Worm (Caenorhabditis elegans) whole organism, L4 larva: ENCODE data around the gene Y94H6A.3.
"Not testable (repeated sequence)": the region's sequence is repeated elsewhere in the genome, so short reads cannot be mapped to it uniquely, and the experiment has no call there.

Source experiments
- F10B5.3 ChIP-seq: sonication (generic microtip); optimal IDR thresholded peaks from 2 replicates; lab custom pipeline; 2016; ENCODE audit warnings: mild to moderate bottlenecking, missing genetic modification characterization, missing compliant biosample characterization
- F26F4.8 ChIP-seq: fragments of 200-800 bp; sonication (Bioruptor generic); conservative IDR thresholded peaks from 2 replicates; pipeline ENCODE4 v1.3.6; 2022; ENCODE audit warnings: missing genetic modification characterization, missing compliant biosample characterization
- T20F7.1 ChIP-seq: fragments of 200-800 bp; sonication (Bioruptor generic); optimal IDR thresholded peaks from 2 replicates; lab custom pipeline; 2018; ENCODE audit warnings: mild to moderate bottlenecking, missing genetic modification characterization, missing compliant biosample characterization
- Y105C5A.15 ChIP-seq: fragments of 200-800 bp; sonication (Bioruptor generic); IDR thresholded peaks from 2 replicates; pipeline ENCODE4 v1.3.6; 2022; ENCODE audit warnings: missing genetic modification characterization, missing compliant biosample characterization
- Y48G9A.11 ChIP-seq: fragments of 200-800 bp; sonication (Bioruptor generic); IDR thresholded peaks from 2 replicates; pipeline ENCODE4 v1.3.6; 2022; ENCODE audit warnings: missing genetic modification reagents, missing genetic modification characterization, missing compliant biosample characterization
- Y5F2A.4 ChIP-seq: fragments of 200-800 bp; sonication (Bioruptor generic); optimal IDR thresholded peaks from 2 replicates; lab custom pipeline; 2018; ENCODE audit warnings: mild to moderate bottlenecking, missing genetic modification characterization, missing compliant biosample characterization
- ZK337.2 ChIP-seq: fragments of 200-800 bp; sonication (Bioruptor generic); IDR thresholded peaks from 2 replicates; pipeline ENCODE4 v1.3.6; 2022; ENCODE audit warnings: missing genetic modification reagents, missing genetic modification characterization, missing compliant biosample characterization
- ama-1 ChIP-seq: fragments of 150-350 bp; optimal IDR thresholded peaks from 2 replicates; lab custom pipeline; 2014; ENCODE audit warnings: inconsistent platforms, mixed read lengths
- ceh-28 ChIP-seq: fragments of 150-350 bp; optimal IDR thresholded peaks from 2 replicates; lab custom pipeline; 2014; ENCODE audit warnings: missing biosample characterization, missing genetic modification reagents, missing genetic modification characterization
- dpl-1 ChIP-seq: fragments of 150-350 bp; optimal IDR thresholded peaks from 2 replicates; lab custom pipeline; 2014; ENCODE audit warnings: missing biosample characterization, missing genetic modification reagents, missing genetic modification characterization
- duxl-1 ChIP-seq: sonication (generic microtip); optimal IDR thresholded peaks from 2 replicates; lab custom pipeline; 2016; ENCODE audit warnings: mild to moderate bottlenecking, missing genetic modification characterization, moderate library complexity, missing compliant biosample characterization; ENCODE audit not compliant: poor library complexity
- dve-1 ChIP-seq: sonication (generic microtip); optimal IDR thresholded peaks from 2 replicates; lab custom pipeline; 2017; ENCODE audit warnings: antibody characterized with exemption, mild to moderate bottlenecking, missing genetic modification characterization, missing compliant biosample characterization; ENCODE audit not compliant: insufficient read depth
- egl-43 ChIP-seq: fragments of 200-800 bp; sonication (Bioruptor generic); IDR thresholded peaks from 2 replicates; pipeline ENCODE4 v1.3.6; 2022; ENCODE audit warnings: missing genetic modification reagents, missing genetic modification characterization, missing compliant biosample characterization
- hlh-11 ChIP-seq: fragments of 200-800 bp; sonication (Bioruptor generic); optimal IDR thresholded peaks from 2 replicates; lab custom pipeline; 2018; ENCODE audit warnings: mild to moderate bottlenecking, missing genetic modification characterization, missing compliant biosample characterization
- hlh-30 ChIP-seq: sonication (generic microtip); optimal IDR thresholded peaks from 2 replicates; lab custom pipeline; 2017; ENCODE audit warnings: antibody characterized with exemption, mild to moderate bottlenecking, missing genetic modification characterization, missing compliant biosample characterization; ENCODE audit not compliant: insufficient read depth
- lim-7 ChIP-seq: fragments of 200-800 bp; sonication (Bioruptor generic); IDR thresholded peaks from 2 replicates; pipeline ENCODE4 v1.3.6; 2022; ENCODE audit warnings: missing genetic modification characterization, missing compliant biosample characterization
- lin-15B ChIP-seq: fragments of 150-350 bp; sonication (generic microtip); optimal IDR thresholded peaks from 3 replicates; lab custom pipeline; 2014; ENCODE audit warnings: missing biosample characterization, missing genetic modification characterization
- lin-38 ChIP-seq: fragments of 200-800 bp; sonication (Bioruptor generic); IDR thresholded peaks from 2 replicates; pipeline ENCODE4 v1.3.6; 2022; ENCODE audit warnings: missing genetic modification reagents, missing genetic modification characterization, missing compliant biosample characterization
- lin-39 ChIP-seq: fragments of 150-350 bp; optimal IDR thresholded peaks from 2 replicates; lab custom pipeline; 2014; ENCODE audit warnings: missing biosample characterization, missing genetic modification reagents, missing genetic modification characterization
- lsy-2 ChIP-seq, 2 experiments: fragments of 150-350 bp in 1 of 2; sonication (generic microtip) in 1 of 2; optimal IDR thresholded peaks; 2 replicates each; lab custom pipeline; 2014 to 2017; ENCODE audit warnings: missing biosample characterization in 2 of 2, missing genetic modification characterization in 2 of 2
- madf-9 ChIP-seq: fragments of 200-800 bp; sonication (Bioruptor generic); conservative IDR thresholded peaks from 2 replicates; pipeline ENCODE4 v1.3.6; 2022; ENCODE audit warnings: missing genetic modification reagents, missing genetic modification characterization, missing compliant biosample characterization
- mdl-1 ChIP-seq, 2 experiments: fragments of 150-350 bp in 1 of 2; sonication (generic microtip) in 1 of 2; optimal IDR thresholded peaks; 2 replicates each; lab custom pipeline; 2014 to 2017; ENCODE audit warnings: missing biosample characterization in 2 of 2, missing genetic modification characterization in 2 of 2
- mdt-29 ChIP-seq: fragments of 200-800 bp; sonication (Bioruptor generic); IDR thresholded peaks from 2 replicates; pipeline ENCODE4 v1.3.6; 2022; ENCODE audit warnings: missing genetic modification reagents, missing genetic modification characterization, missing compliant biosample characterization
- mxl-3 ChIP-seq: fragments of 200-800 bp; sonication (Bioruptor generic); optimal IDR thresholded peaks from 2 replicates; lab custom pipeline; 2018; ENCODE audit warnings: mild to moderate bottlenecking, missing genetic modification characterization, missing compliant biosample characterization
- nhr-10 ChIP-seq: fragments of 150-350 bp; optimal IDR thresholded peaks from 2 replicates; lab custom pipeline; 2014; ENCODE audit warnings: missing biosample characterization, missing genetic modification characterization
- nhr-111 ChIP-seq: fragments of 200-800 bp; sonication (Bioruptor generic); optimal IDR thresholded peaks from 2 replicates; lab custom pipeline; 2018; ENCODE audit warnings: mild to moderate bottlenecking, missing genetic modification characterization, missing compliant biosample characterization
- nhr-41 ChIP-seq: fragments of 200-800 bp; sonication (Bioruptor generic); IDR thresholded peaks from 2 replicates; pipeline ENCODE4 v1.3.6; 2022; ENCODE audit warnings: missing genetic modification reagents, missing genetic modification characterization, missing compliant biosample characterization
- nhr-77 ChIP-seq: fragments of 150-350 bp; optimal IDR thresholded peaks from 2 replicates; lab custom pipeline; 2014; ENCODE audit warnings: missing biosample characterization, missing genetic modification characterization
- php-3 ChIP-seq: fragments of 200-800 bp; sonication (Bioruptor generic); IDR thresholded peaks from 2 replicates; pipeline ENCODE4 v1.3.6; 2022; ENCODE audit warnings: missing genetic modification reagents, missing genetic modification characterization, missing compliant biosample characterization
- saeg-2 ChIP-seq: fragments of 200-800 bp; sonication (Bioruptor generic); IDR thresholded peaks from 2 replicates; pipeline ENCODE4 v1.3.6; 2022; ENCODE audit warnings: missing genetic modification reagents, missing genetic modification characterization, missing compliant biosample characterization
- snpc-1.2 ChIP-seq: fragments of 200-800 bp; sonication (Bioruptor generic); IDR thresholded peaks from 2 replicates; pipeline ENCODE4 v1.3.6; 2022; ENCODE audit warnings: missing genetic modification reagents, missing genetic modification characterization, missing compliant biosample characterization
- snpc-4 ChIP-seq: fragments of 150-350 bp; optimal IDR thresholded peaks from 2 replicates; lab custom pipeline; 2014; ENCODE audit warnings: missing biosample characterization, missing genetic modification characterization
- tra-1 ChIP-seq: fragments of 200-800 bp; sonication (Bioruptor generic); IDR thresholded peaks from 2 replicates; pipeline ENCODE4 v1.3.6; 2022; ENCODE audit warnings: missing genetic modification reagents, missing genetic modification characterization, missing compliant biosample characterization
- unc-130 ChIP-seq: sonication (generic microtip); optimal IDR thresholded peaks from 2 replicates; lab custom pipeline; 2016; ENCODE audit warnings: missing genetic modification reagents, missing genetic modification characterization, missing compliant biosample characterization
- vab-7 ChIP-seq: fragments of 200-800 bp; sonication (Bioruptor generic); IDR thresholded peaks from 2 replicates; pipeline ENCODE4 v1.3.6; 2022; ENCODE audit warnings: missing genetic modification reagents, missing genetic modification characterization, missing compliant biosample characterization
- zag-1 ChIP-seq: fragments of 150-350 bp; optimal IDR thresholded peaks from 2 replicates; lab custom pipeline; 2014; ENCODE audit warnings: missing biosample characterization, missing genetic modification characterization

Gene Y94H6A.3

DNA sequence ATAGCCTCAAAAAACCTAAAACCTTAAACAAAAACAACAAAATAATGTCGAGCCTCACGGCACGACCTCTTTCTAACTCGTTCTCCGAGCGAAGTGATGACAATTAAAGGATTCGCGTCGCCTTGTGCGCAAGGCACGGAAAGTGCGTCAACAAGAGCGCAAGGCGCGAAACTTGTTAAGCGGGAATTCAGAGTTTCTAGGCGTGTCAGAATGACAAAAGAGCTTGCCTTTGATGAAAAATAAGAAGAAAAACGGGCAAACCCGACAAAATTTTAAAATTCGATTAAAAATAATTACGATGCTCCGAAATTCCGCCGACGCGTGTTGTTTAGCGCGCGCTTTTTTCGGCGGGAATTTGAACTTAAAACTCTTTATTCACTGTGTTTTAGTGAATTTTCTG lies 5.0 kb upstream of the Y94H6A.3 start:
- TF ChIP-seq lin-38 (GFP tag; lab: Robert Waterston, UW): peak; percentile 44
- peak; percentile 93 for TF ChIP-seq Y48G9A.11 (GFP tag; lab: Robert Waterston, UW)

DNA sequence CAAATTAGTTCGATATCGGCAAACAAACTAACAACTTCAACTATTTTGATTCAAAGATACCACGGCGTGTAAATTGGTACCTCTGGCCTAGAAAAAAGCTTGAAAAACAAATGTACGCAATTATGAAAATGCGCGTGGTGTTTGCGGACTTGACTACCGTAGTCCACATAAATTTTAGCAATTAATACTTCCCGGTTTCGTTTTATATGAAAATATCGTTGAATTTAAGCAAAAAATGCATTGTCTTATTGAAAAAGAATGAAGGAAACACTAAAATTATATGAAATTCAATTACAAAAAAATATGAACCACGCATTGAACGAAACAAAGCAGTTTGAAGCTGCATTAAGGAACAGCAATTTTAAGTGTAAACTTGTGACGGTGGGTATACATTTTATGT lies 1.4 kb upstream of the Y94H6A.3 start, which contains the start of gene gpx-4:
Gene gpx-4 (minus strand): TSS at position 101 of the 400 bp plus-strand sequence.
- not testable (repeated sequence) for TF ChIP-seq vab-7 (GFP tag; lab: Robert Waterston, UW); ceh-28; lim-7

DNA sequence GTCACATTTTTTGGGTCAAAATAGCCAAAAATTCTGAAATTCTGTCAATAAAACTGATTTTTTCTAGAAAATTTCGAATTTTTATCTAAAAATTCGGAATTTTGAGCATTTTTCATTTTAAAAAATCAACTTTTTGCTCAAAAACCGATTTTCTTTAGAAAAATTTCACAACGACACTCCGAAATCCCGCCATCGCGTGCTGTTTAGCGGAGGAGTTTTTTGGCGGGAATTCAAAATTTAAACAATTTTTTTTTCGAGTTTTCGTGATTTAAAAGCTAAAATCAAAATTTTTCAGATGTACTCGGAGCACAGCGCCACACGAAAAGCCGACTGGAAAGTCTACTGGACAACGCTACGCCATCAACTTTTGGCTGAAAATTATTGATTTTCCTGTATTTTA lies 1.4 kb downstream of the Y94H6A.3 start:
- TF ChIP-seq tra-1 (no peak), dve-1 (tag; lab: Kevin White, UChicago) (no peak), lsy-2 (tag; optimal IDR thresholded peaks at IDR 0.05; lab: Kevin White, UChicago) (no peak), ama-1 (lab: Kevin White, UChicago) (no peak), mdl-1 (tag; optimal IDR thresholded peaks at IDR 0.05; lab: Kevin White, UChicago) (no peak), nhr-111 (no peak), mxl-3 (GFP tag; lab: Kevin White, UChicago) (no peak), nhr-77 (tag; lab: Kevin White, UChicago) (no peak), lin-39 (tag; lab: Kevin White, UChicago) (no peak), nhr-10 (tag; lab: Kevin White, UChicago) (no peak), php-3 (no peak), Y5F2A.4 (GFP tag; lab: Kevin White, UChicago) (no peak), madf-9 (no peak), lin-38 (GFP tag; lab: Robert Waterston, UW) (0 out of 2 replicates have a peak, but pooled peaks have one; percentile 3), dpl-1 (GFP tag; lab: Kevin White, UChicago) (peak; percentile 45), F10B5.3 (tag; lab: Kevin White, UChicago) (no peak), Y105C5A.15 (GFP tag; lab: Robert Waterston, UW) (no peak), mdt-29 (GFP tag; lab: Robert Waterston, UW) (no peak), T20F7.1 (peak; percentile 57), nhr-41 (GFP tag; lab: Robert Waterston, UW) (no peak), snpc-1.2 (GFP tag; lab: Robert Waterston, UW) (no peak), Y48G9A.11 (GFP tag; lab: Robert Waterston, UW) (peak; percentile 94), F26F4.8 (GFP tag; lab: Robert Waterston, UW) (no peak), lin-15B (no peak)

DNA sequence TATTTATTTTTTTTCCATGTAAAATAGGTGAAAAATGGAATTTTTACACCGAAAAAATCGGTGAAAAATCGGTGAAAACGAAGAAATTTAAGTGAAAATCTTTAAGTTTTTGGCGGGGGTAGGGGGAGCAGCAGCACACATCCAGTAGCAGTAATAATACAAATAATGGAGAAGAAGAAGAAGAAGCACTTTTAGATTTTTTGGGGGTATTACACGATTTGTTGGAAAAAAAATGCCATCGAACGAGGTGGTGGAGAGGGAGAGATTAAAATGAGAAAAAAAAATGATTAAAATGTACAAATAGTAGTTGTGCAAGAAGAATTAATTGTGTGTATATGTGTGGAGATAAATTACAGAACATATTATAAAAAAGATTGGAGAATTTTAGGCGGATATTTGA lies 1.8 kb downstream of the Y94H6A.3 start:
- TF ChIP-seq zag-1 (no peak), egl-43 (GFP tag; lab: Robert Waterston, UW) (no peak), hlh-11 (no peak), ZK337.2 (GFP tag; lab: Robert Waterston, UW) (no peak), saeg-2 (GFP tag; lab: Robert Waterston, UW) (no peak), duxl-1 (no peak), mxl-3 (GFP tag; lab: Kevin White, UChicago) (no peak), snpc-4 (tag; lab: Kevin White, UChicago) (no peak), hlh-30 (tag; lab: Kevin White, UChicago) (no peak), unc-130 (GFP tag; lab: Kevin White, UChicago) (no peak), nhr-111 (no peak)
